Fruit fly (Drosophila melanogaster) S2 (cell line): ENCODE data around the gene Past1.
"Not testable (repeated sequence)": the region's sequence is repeated elsewhere in the genome, so short reads cannot be mapped to it uniquely, and the experiment has no call there.

Experiments used
- CG8478 ChIP-seq: fragments of >200 bp; optimal IDR thresholded peaks from 2 replicates; lab custom pipeline; 2018
- CTCF ChIP-seq, 2 experiments: fragments of >200 bp; optimal IDR thresholded peaks; 2 replicates each; lab custom pipeline; 2018

dm6 chr3R:12712178-12713172 lies 15.4 kb downstream of the Past1 start, which contains the start of gene PolQ:
- TF ChIP-seq CG8478 (lab: Kevin White, UChicago); CTCF (optimal IDR thresholded peaks at IDR 0.05; lab: Kevin White, UChicago): not testable (repeated sequence)
